Fruit fly (Drosophila melanogaster): Measurements from ENCODE around the gene CG45690.
A peak's percentile ranks its signal among the peaks of the same experiment; 100 is the strongest.

The CG45690 gene

DNA sequence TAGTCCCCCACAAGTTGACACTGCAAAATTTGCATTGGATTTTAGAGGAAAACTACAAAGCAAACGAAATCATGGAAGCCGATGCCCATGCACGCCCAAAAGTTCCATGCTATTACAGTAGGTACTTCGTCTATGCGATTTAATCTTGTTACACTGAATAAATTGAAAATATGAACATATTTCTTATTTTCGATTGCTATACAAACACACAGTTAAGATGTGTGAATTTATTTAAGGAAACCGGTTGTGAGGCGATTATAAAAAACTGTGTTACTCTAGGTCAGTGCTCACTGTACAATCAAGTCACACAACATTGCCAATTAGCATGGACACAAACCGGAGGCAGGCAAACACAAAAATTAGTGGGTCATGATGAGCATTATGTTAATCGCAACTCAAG, 7.5 kb downstream of the CG45690 start (continued):
- TF ChIP-seq CG6854 (GFP tag; optimal IDR thresholded peaks at IDR 0.05) (no peak), CG11294 (GFP tag; IDR thresholded peaks at IDR 0.05) (peak; percentile 72), Gug (GFP tag; IDR thresholded peaks at IDR 0.05) (peak; percentile 82), eg (GFP tag; IDR thresholded peaks at IDR 0.05) (peak; percentile 90), CG6163 (GFP tag; IDR thresholded peaks at IDR 0.05) (peak; percentile 93), CG11762 (GFP tag; optimal IDR thresholded peaks at IDR 0.05; ENCODE audit: insufficient read depth) (peak; percentile 67), CG8119 (GFP tag; IDR thresholded peaks at IDR 0.05) (peak; percentile 85), Eip75B (GFP tag; optimal IDR thresholded peaks at IDR 0.05) (peak; percentile 81), Smox (GFP tag; optimal IDR thresholded peaks at IDR 0.05) (peak; percentile 23), CG7368 (GFP tag; optimal IDR thresholded peaks at IDR 0.05) (peak; percentile 72), dac (GFP tag; optimal IDR thresholded peaks at IDR 0.05) (peak; percentile 68), achi (GFP tag; optimal IDR thresholded peaks at IDR 0.05) (peak; percentile 80), Hr4 (GFP tag; optimal IDR thresholded peaks at IDR 0.05) (peak; percentile 88), CG6792 (GFP tag; optimal IDR thresholded peaks at IDR 0.05) (peak; percentile 74), CG3919 (GFP tag; optimal IDR thresholded peaks at IDR 0.05) (peak; percentile 83), CG16779 (tag; optimal IDR thresholded peaks at IDR 0.05) (peak; percentile 38), CG6808 (GFP tag; optimal IDR thresholded peaks at IDR 0.05) (peak; percentile 17), CG4318 (GFP tag; optimal IDR thresholded peaks at IDR 0.05) (peak; percentile 67)

DNA sequence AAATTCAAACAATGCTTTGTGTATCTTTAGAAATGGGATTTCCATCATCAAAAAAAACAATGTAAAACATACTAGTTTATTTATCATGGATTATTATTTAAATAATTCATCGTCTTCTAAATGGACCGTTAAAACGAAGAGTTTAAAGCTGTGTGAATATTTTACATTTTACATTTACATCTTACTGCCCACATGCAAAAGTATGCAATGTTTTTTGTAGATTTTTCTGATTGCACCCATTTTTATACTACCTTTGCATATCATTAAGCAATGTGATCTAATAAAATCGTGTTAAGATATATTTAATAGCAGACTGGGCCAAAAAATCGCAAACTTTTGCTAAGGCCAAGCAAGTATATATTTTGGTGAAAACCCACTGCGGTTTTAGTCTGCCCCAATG, 13.4 kb downstream of the CG45690 start:
- TF ChIP-seq spab (GFP tag; optimal IDR thresholded peaks at IDR 0.05) (no peak), CG11294 (GFP tag; IDR thresholded peaks at IDR 0.05) (no peak)

DNA sequence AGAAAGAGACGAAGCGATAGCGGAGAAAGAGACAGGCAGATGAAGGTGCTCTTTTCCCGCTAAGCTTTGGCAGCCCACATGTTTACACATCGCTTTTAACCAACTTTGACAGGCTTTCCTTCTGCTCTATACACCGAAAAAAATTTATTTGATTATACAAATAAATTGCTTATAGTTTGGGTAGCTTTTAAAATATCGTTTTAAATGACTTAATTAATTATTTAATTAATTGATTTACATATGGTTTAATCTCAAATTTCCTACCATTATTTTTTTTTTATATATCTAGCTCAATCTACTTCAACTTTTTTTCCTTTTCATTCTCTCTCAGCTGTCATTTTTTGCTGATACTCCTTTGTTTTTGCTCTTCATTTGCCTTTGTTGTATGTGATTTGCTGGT, 14.9 kb downstream of the CG45690 start:
- TF ChIP-seq CG6163 (GFP tag; IDR thresholded peaks at IDR 0.05) (0 out of 3 replicates have a peak, but pooled peaks have one; percentile 13), svp (GFP tag) (peak; percentile 60), acj6 (GFP tag; optimal IDR thresholded peaks at IDR 0.05) (peak; percentile 14), fkh (GFP tag; optimal IDR thresholded peaks at IDR 0.05) (no peak), CG3032 (tag; optimal IDR thresholded peaks at IDR 0.05) (peak; percentile 45), CG34406 (GFP tag; optimal IDR thresholded peaks at IDR 0.05) (peak; percentile 27), Gug (GFP tag; IDR thresholded peaks at IDR 0.05) (no peak), Hr38 (GFP tag; optimal IDR thresholded peaks at IDR 0.05) (no peak), cyc (GFP tag; optimal IDR thresholded peaks at IDR 0.05) (no peak), CG11762 (GFP tag; optimal IDR thresholded peaks at IDR 0.05; ENCODE audit: insufficient read depth) (peak; percentile 22), Ets21C (GFP tag; optimal IDR thresholded peaks at IDR 0.05) (no peak), CG6276 (GFP tag; optimal IDR thresholded peaks at IDR 0.05) (peak; percentile 21), ss (GFP tag; optimal IDR thresholded peaks at IDR 0.05) (peak in 1 of 2 experiments; percentile 40), OdsH (GFP tag; optimal IDR thresholded peaks at IDR 0.05) (peak; percentile 25), Eip78C (GFP tag) (peak; percentile 92), CG7368 (GFP tag; optimal IDR thresholded peaks at IDR 0.05) (no peak), Sox14 (GFP tag; optimal IDR thresholded peaks at IDR 0.05) (no peak), CG10631 (GFP tag; optimal IDR thresholded peaks at IDR 0.05) (peak; percentile 31), Hr39 (GFP tag; optimal IDR thresholded peaks at IDR 0.05) (no peak), Sox15 (GFP tag; optimal IDR thresholded peaks at IDR 0.05) (no peak), Eip93F (GFP tag; optimal IDR thresholded peaks at IDR 0.05) (no peak), CG10669 (GFP tag; optimal IDR thresholded peaks at IDR 0.05) (peak; percentile 42), CG11902 (GFP tag; optimal IDR thresholded peaks at IDR 0.05) (no peak), CG16779 (tag; optimal IDR thresholded peaks at IDR 0.05) (no peak), net (GFP tag; optimal IDR thresholded peaks at IDR 0.05) (peak; percentile 5), dsx (GFP tag; optimal IDR thresholded peaks at IDR 0.05; ENCODE audit: poor library complexity, severe bottlenecking) (peak; percentile 46), Blimp-1 (GFP tag; optimal IDR thresholded peaks at IDR 0.05) (no peak), CG3919 (GFP tag; optimal IDR thresholded peaks at IDR 0.05) (peak; percentile 49), Hr4 (GFP tag; optimal IDR thresholded peaks at IDR 0.05) (peak; percentile 16), dac (GFP tag; optimal IDR thresholded peaks at IDR 0.05) (no peak), CG9139 (GFP tag; optimal IDR thresholded peaks at IDR 0.05) (peak; percentile 17), CG6808 (GFP tag; optimal IDR thresholded peaks at IDR 0.05) (peak; percentile 37), Smox (GFP tag; optimal IDR thresholded peaks at IDR 0.05) (no peak), Ets96B (tag; optimal IDR thresholded peaks at IDR 0.05) (peak; percentile 63), spab (GFP tag; optimal IDR thresholded peaks at IDR 0.05) (peak; percentile 40), CG8119 (GFP tag; IDR thresholded peaks at IDR 0.05) (peak; percentile 46; the same call in 2 of the 3 replicates), CG32006 (GFP tag; optimal IDR thresholded peaks at IDR 0.05) (peak; percentile 47), eg (GFP tag; IDR thresholded peaks at IDR 0.05) (peak; percentile 25; the same call in 1 of the 3 replicates), achi (GFP tag; optimal IDR thresholded peaks at IDR 0.05) (peak; percentile 28), CG11294 (GFP tag; IDR thresholded peaks at IDR 0.05) (no peak), CG15336 (GFP tag; IDR thresholded peaks at IDR 0.05) (0 out of 2 replicates have a peak, but pooled peaks have one; percentile 43)
